Worm (Caenorhabditis elegans) whole organism, L1 larva: ENCODE measurements around the gene odr-3.

Experiments
- alr-1 ChIP-seq: fragments of 200-800 bp; sonication (Bioruptor generic); optimal IDR thresholded peaks from 2 replicates; lab custom pipeline; 2018; ENCODE audit warnings: borderline replicate concordance, mild to moderate bottlenecking, missing genetic modification characterization, missing compliant biosample characterization
- fkh-4 ChIP-seq: sonication (generic microtip); optimal IDR thresholded peaks from 2 replicates; lab custom pipeline; 2016; ENCODE audit warnings: missing compliant biosample characterization, missing genetic modification characterization, borderline replicate concordance
- hpl-2 ChIP-seq: fragments of 150-350 bp; optimal IDR thresholded peaks from 2 replicates; lab custom pipeline; 2014; ENCODE audit warnings: missing biosample characterization, missing genetic modification reagents, missing genetic modification characterization
- mab-9 ChIP-seq: fragments of 200-800 bp; sonication (Bioruptor generic); IDR thresholded peaks from 2 replicates; pipeline ENCODE4 v1.3.6; 2022; ENCODE audit warnings: missing genetic modification reagents, missing genetic modification characterization, missing compliant biosample characterization
- nhr-28 ChIP-seq: fragments of 150-350 bp; optimal IDR thresholded peaks from 2 replicates; lab custom pipeline; 2014; ENCODE audit warnings: missing biosample characterization, missing genetic modification characterization
- pag-3 ChIP-seq: sonication (generic microtip); optimal IDR thresholded peaks from 2 replicates; lab custom pipeline; 2017; ENCODE audit warnings: missing genetic modification characterization, mild to moderate bottlenecking, missing compliant biosample characterization, antibody characterized with exemption, borderline replicate concordance; ENCODE audit not compliant: insufficient read depth
- pax-3 ChIP-seq: fragments of 200-800 bp; sonication (Bioruptor generic); optimal IDR thresholded peaks from 2 replicates; lab custom pipeline; 2018; ENCODE audit warnings: mild to moderate bottlenecking, missing genetic modification characterization, moderate library complexity, missing compliant biosample characterization
- snpc-4 ChIP-seq: fragments of 150-350 bp; optimal IDR thresholded peaks from 2 replicates; lab custom pipeline; 2014; ENCODE audit warnings: missing biosample characterization, missing genetic modification characterization
- unc-130 ChIP-seq: fragments of 150-350 bp; optimal IDR thresholded peaks from 2 replicates; lab custom pipeline; 2017; ENCODE audit warnings: missing biosample characterization, missing genetic modification characterization, inconsistent platforms

DNA sequence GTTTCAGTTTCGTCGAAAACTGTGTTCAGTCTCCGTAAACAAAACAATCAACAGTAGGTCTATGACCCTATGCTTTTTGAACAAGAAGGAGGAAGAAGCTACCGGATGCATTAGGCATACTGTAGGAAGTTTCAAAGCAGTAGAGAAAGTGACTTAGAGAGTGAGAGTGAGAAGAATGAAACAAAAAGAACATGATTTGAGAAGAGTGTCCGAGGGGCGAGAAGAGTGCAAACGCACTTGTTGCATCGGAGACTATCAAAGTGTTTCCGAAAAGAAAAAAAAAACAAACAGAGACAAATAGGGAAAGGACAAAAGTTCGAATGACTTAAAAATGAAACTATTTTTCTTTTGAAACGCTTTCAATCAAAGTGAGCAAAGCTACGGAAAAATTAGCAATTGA is 6.1 kb downstream of the odr-3 start:
- TF ChIP-seq hpl-2 (GFP tag; lab: Kevin White, UChicago): no peak
- TF ChIP-seq alr-1 (tag; lab: Kevin White, UChicago): no peak
- TF ChIP-seq mab-9 (GFP tag; lab: Robert Waterston, UW): no peak
- no peak for TF ChIP-seq nhr-28
- no peak for TF ChIP-seq snpc-4 (tag; lab: Kevin White, UChicago)
- no peak for TF ChIP-seq unc-130 (tag; lab: Kevin White, UChicago)
- TF ChIP-seq pag-3 (tag; lab: Kevin White, UChicago): no peak
- no peak for TF ChIP-seq pax-3 (tag; lab: Kevin White, UChicago)
- TF ChIP-seq fkh-4 (tag; lab: Kevin White, UChicago): no peak
